Fruit fly (Drosophila melanogaster) whole organism, wandering third instar larva: ENCODE measurements around the gene jim.

Experiments used
- Abd-B ChIP-seq: fragments of >200 bp; optimal IDR thresholded peaks from 2 replicates; lab custom pipeline; 2017; ENCODE audit warnings: missing biosample characterization, missing genetic modification characterization
- CG32264 ChIP-seq: fragments of 200-800 bp; sonication (Bioruptor generic); optimal IDR thresholded peaks from 2 replicates; lab custom pipeline; 2016; ENCODE audit warnings: missing biosample characterization, missing genetic modification characterization
- CG9705 ChIP-seq: fragments of 200-800 bp; sonication (Bioruptor generic); optimal IDR thresholded peaks from 2 replicates; lab custom pipeline; 2018; ENCODE audit warnings: missing biosample characterization, mild to moderate bottlenecking, missing genetic modification characterization
- CrebA ChIP-seq: fragments of 200-800 bp; sonication (Bioruptor generic); optimal IDR thresholded peaks from 2 replicates; lab custom pipeline; 2016; ENCODE audit warnings: missing biosample characterization, mild to moderate bottlenecking, missing genetic modification characterization, borderline replicate concordance
- Dfd ChIP-seq: fragments of >200 bp; optimal IDR thresholded peaks from 2 replicates; lab custom pipeline; 2017; ENCODE audit warnings: missing biosample characterization, missing genetic modification characterization
- Dif ChIP-seq: fragments of 200-275, 200-300 bp; sonication (Bioruptor generic); optimal IDR thresholded peaks from 2 replicates; lab custom pipeline; 2018; ENCODE audit warnings: missing biosample characterization, missing genetic modification characterization; ENCODE audit not compliant: partially characterized antibody
- GATAd ChIP-seq: sonication (Bioruptor generic); optimal IDR thresholded peaks from 2 replicates; lab custom pipeline; 2016; ENCODE audit warnings: missing biosample characterization, missing genetic modification characterization
- HLH106 ChIP-seq: fragments of 200-800 bp; optimal IDR thresholded peaks from 3 replicates; lab custom pipeline; 2019; ENCODE audit warnings: missing biosample characterization, mild to moderate bottlenecking, missing genetic modification characterization, moderate library complexity
- Hnf4 ChIP-seq: fragments of 200-800 bp; sonication (Bioruptor generic); optimal IDR thresholded peaks from 2 replicates; lab custom pipeline; 2016; ENCODE audit warnings: missing biosample characterization, mild to moderate bottlenecking, missing genetic modification characterization
- Hr78 ChIP-seq: fragments of >200 bp; optimal IDR thresholded peaks from 2 replicates; lab custom pipeline; 2017; ENCODE audit warnings: missing biosample characterization, missing genetic modification characterization
- Hr83 ChIP-seq: fragments of 200-300 bp; sonication (Bioruptor generic); optimal IDR thresholded peaks from 2 replicates; lab custom pipeline; 2016; ENCODE audit warnings: missing biosample characterization, mild to moderate bottlenecking, missing genetic modification characterization, moderate library complexity; ENCODE audit not compliant: poor library complexity, severe bottlenecking
- Jra ChIP-seq: sonication (Bioruptor generic); optimal IDR thresholded peaks from 2 replicates; lab custom pipeline; 2016; ENCODE audit warnings: missing biosample characterization, missing genetic modification characterization
- Mio ChIP-seq: sonication (Bioruptor generic); optimal IDR thresholded peaks from 2 replicates; lab custom pipeline; 2016; ENCODE audit warnings: missing biosample characterization, missing genetic modification characterization
- Myc ChIP-seq: fragments of >200 bp; optimal IDR thresholded peaks from 2 replicates; lab custom pipeline; 2017
- N ChIP-seq: fragments of >200 bp; optimal IDR thresholded peaks from 2 replicates; lab custom pipeline; 2018; ENCODE audit warnings: missing biosample characterization, missing external identifiers, missing genetic modification characterization
- OdsH ChIP-seq: fragments of 200-800 bp; sonication (Bioruptor generic); optimal IDR thresholded peaks from 2 replicates; lab custom pipeline; 2016; ENCODE audit warnings: missing biosample characterization, mild to moderate bottlenecking, missing genetic modification characterization
- Rel ChIP-seq, 2 experiments: fragments of 200-800 bp; sonication (Bioruptor generic) in 1 of 2; optimal IDR thresholded peaks; 2 replicates in 1 of 2; 3 replicates in 1 of 2; lab custom pipeline; 2016 to 2019; ENCODE audit warnings: mild to moderate bottlenecking in 2 of 2, missing biosample characterization in 2 of 2, missing genetic modification characterization in 2 of 2, moderate library complexity in 1 of 2
- Sp1 ChIP-seq: fragments of 200-800 bp; sonication (Bioruptor generic); optimal IDR thresholded peaks from 3 replicates; lab custom pipeline; 2019; ENCODE audit warnings: missing biosample characterization, mild to moderate bottlenecking, missing genetic modification characterization, moderate library complexity
- Vsx2 ChIP-seq: fragments of 200-300, 225-300 bp; sonication (Bioruptor generic); optimal IDR thresholded peaks from 2 replicates; lab custom pipeline; 2018; ENCODE audit warnings: missing biosample characterization, missing genetic modification characterization; ENCODE audit not compliant: partially characterized antibody
- br ChIP-seq: fragments of 200-800 bp; sonication (Bioruptor generic); optimal IDR thresholded peaks from 2 replicates; lab custom pipeline; 2016; ENCODE audit warnings: missing biosample characterization, missing genetic modification characterization
- brk ChIP-seq: fragments of 200-800 bp; sonication (Bioruptor generic); optimal IDR thresholded peaks from 2 replicates; lab custom pipeline; 2016; ENCODE audit warnings: missing biosample characterization, mild to moderate bottlenecking, missing genetic modification characterization
- dl ChIP-seq, 2 experiments: fragments of 175-275, 200-275 bp in 1 of 2; fragments of 200-275 bp in 1 of 2; sonication (Bioruptor generic); optimal IDR thresholded peaks; lab custom pipeline; 2018; ENCODE audit warnings: mild to moderate bottlenecking in 2 of 2, missing biosample characterization in 2 of 2, missing genetic modification characterization in 2 of 2, moderate library complexity in 2 of 2; ENCODE audit not compliant: partially characterized antibody in 2 of 2, insufficient read depth in 1 of 2
- dmrt93B ChIP-seq: fragments of 200-800 bp; sonication (Bioruptor generic); optimal IDR thresholded peaks from 2 replicates; lab custom pipeline; 2018; ENCODE audit warnings: missing biosample characterization, mild to moderate bottlenecking, missing genetic modification characterization
- dsf ChIP-seq: sonication (Bioruptor generic); optimal IDR thresholded peaks from 2 replicates; lab custom pipeline; 2016; ENCODE audit warnings: missing biosample characterization, missing genetic modification characterization, borderline replicate concordance
- ey ChIP-seq: fragments of 200-800 bp; sonication (Bioruptor generic); optimal IDR thresholded peaks from 2 replicates; lab custom pipeline; 2016; ENCODE audit warnings: missing biosample characterization, missing genetic modification characterization
- foxo ChIP-seq, 2 experiments: fragments of 200-800 bp; sonication (Bioruptor generic); optimal IDR thresholded peaks; 2 replicates in 1 of 2; 3 replicates in 1 of 2; lab custom pipeline; 2016 to 2017; ENCODE audit warnings: missing biosample characterization in 2 of 2, missing genetic modification characterization in 2 of 2
- fru ChIP-seq: fragments of 200-800 bp; sonication (Bioruptor generic); optimal IDR thresholded peaks from 3 replicates; lab custom pipeline; 2016; ENCODE audit warnings: missing biosample characterization, mild to moderate bottlenecking, missing genetic modification characterization
- h ChIP-seq: fragments of 200-800 bp; sonication (Bioruptor generic); optimal IDR thresholded peaks from 3 replicates; lab custom pipeline; 2016; ENCODE audit warnings: missing biosample characterization, mild to moderate bottlenecking, missing genetic modification characterization
- jim ChIP-seq: fragments of 175-275, 200-325 bp; sonication (Bioruptor generic); optimal IDR thresholded peaks from 2 replicates; lab custom pipeline; 2016; ENCODE audit warnings: missing biosample characterization, mild to moderate bottlenecking, missing genetic modification characterization
- lola ChIP-seq: fragments of >200 bp; optimal IDR thresholded peaks from 2 replicates; lab custom pipeline; 2017; ENCODE audit warnings: missing biosample characterization, missing genetic modification characterization
- pan ChIP-seq: fragments of >200 bp; optimal IDR thresholded peaks from 2 replicates; lab custom pipeline; 2017
- psq ChIP-seq: fragments of 200-800 bp; sonication (Bioruptor generic); optimal IDR thresholded peaks from 3 replicates; lab custom pipeline; 2017; ENCODE audit warnings: missing biosample characterization, mild to moderate bottlenecking, missing genetic modification characterization, moderate library complexity
- rgr ChIP-seq: fragments of 200-800 bp; sonication (Bioruptor generic); optimal IDR thresholded peaks from 3 replicates; lab custom pipeline; 2016; ENCODE audit warnings: missing biosample characterization, mild to moderate bottlenecking, missing genetic modification characterization
- sage ChIP-seq: fragments of 200-800 bp; sonication (Bioruptor generic); optimal IDR thresholded peaks from 2 replicates; lab custom pipeline; 2016; ENCODE audit warnings: missing biosample characterization, mild to moderate bottlenecking, missing genetic modification characterization
- sv ChIP-seq: fragments of 200-800 bp; sonication (Bioruptor generic); optimal IDR thresholded peaks from 3 replicates; lab custom pipeline; 2016; ENCODE audit warnings: missing biosample characterization, missing genetic modification characterization
- tai ChIP-seq: sonication (Bioruptor generic); optimal IDR thresholded peaks from 2 replicates; lab custom pipeline; 2016; ENCODE audit warnings: missing biosample characterization, missing genetic modification characterization
- usp ChIP-seq: fragments of >200 bp; optimal IDR thresholded peaks from 2 replicates; lab custom pipeline; 2017; ENCODE audit warnings: missing biosample characterization, missing genetic modification characterization
- woc ChIP-seq: sonication (Bioruptor generic); optimal IDR thresholded peaks from 2 replicates; lab custom pipeline; 2016; ENCODE audit warnings: missing biosample characterization, mild to moderate bottlenecking, missing genetic modification characterization

Gene jim

DNA sequence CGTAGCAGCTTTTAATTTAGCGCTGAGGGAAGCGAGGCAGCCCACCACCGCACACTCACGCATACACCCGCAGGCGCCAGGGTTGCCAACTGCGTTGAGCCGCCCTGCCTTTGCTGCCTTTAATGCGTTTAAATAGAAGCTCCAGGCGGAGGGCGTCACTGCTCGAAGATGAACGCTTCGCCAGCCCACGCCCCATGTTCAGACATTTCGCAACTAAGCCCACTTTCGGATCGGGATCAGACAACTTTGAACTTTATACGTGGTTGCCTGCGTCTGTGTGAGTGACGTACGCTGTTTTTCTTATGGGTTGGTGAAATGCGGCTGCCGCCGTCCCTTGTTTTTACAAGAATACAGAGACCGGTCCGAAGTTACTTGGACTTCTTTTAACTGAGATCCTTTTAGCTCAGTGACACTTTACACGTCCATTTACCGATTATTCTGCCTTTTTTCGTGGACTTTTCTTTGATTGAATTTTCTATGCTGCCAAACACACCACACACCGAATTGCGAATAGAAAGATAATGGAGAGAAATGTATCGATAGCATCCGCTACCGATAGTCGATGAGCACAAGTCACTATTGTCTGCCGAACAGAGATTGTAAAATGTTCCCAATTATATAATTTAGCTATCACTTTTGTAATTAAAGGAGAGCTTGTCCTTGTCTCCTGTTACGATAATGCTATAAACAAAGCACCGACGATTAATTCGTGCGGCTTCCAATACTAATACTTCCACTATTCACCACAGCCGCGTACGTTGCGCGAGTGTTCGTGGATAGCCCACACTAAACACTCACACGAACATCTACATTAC is 36.2 kb upstream of the jim start:
- TF ChIP-seq sage (GFP tag; lab: Kevin White, UChicago) (no peak), Sp1 (GFP tag; lab: Kevin White, UChicago) (peak; percentile 2), N (GFP tag; lab: Kevin White, UChicago) (peak; percentile 37), Hr78 (GFP tag; lab: Kevin White, UChicago) (no peak), h (GFP tag; lab: Kevin White, UChicago) (peak; percentile 33), dmrt93B (GFP tag; lab: Kevin White, UChicago) (no peak), Jra (GFP tag; lab: Kevin White, UChicago) (no peak), psq (GFP tag; lab: Kevin White, UChicago) (peak; percentile 74), brk (peak; percentile 49), br (GFP tag; lab: Kevin White, UChicago) (peak; percentile 9), Myc (lab: Kevin White, UChicago) (peak; percentile 60), Hnf4 (peak; percentile 42), HLH106 (tag; lab: Kevin White, UChicago) (peak; percentile 3), foxo (GFP tag; optimal IDR thresholded peaks at IDR 0.05; lab: Kevin White, UChicago) (peak in 1 of 2 experiments; percentile 26)

DNA sequence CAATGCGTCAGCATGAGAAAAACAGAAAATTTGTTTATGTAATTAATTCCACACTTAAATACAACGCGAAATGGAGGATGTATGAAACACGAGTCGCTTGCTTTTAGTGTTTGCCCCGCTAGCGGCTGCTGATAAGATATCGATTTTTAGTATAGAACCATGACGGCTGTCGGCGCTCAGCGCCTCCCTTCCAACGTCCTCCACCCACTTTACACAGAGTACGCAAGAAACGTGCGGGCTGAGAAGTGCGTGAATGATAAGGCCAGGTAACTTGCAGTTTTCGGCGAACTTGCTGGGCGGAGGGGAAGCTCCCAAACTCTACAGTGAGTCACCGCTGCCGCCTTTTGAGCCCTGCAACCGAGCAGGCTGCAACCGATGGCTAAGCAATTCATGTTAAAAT is 35.4 kb upstream of the jim start:
- no peak for TF ChIP-seq dmrt93B (GFP tag; lab: Kevin White, UChicago)
- TF ChIP-seq Mio (GFP tag; lab: Kevin White, UChicago) = no peak
- no peak for TF ChIP-seq tai (GFP tag; lab: Kevin White, UChicago)
- TF ChIP-seq Rel (GFP tag; optimal IDR thresholded peaks at IDR 0.05; lab: Kevin White, UChicago) = no peak
- TF ChIP-seq Rel (tag; optimal IDR thresholded peaks at IDR 0.05; lab: Kevin White, UChicago) = peak; percentile 4
- peak; percentile 11 for TF ChIP-seq Jra (GFP tag; lab: Kevin White, UChicago)

DNA sequence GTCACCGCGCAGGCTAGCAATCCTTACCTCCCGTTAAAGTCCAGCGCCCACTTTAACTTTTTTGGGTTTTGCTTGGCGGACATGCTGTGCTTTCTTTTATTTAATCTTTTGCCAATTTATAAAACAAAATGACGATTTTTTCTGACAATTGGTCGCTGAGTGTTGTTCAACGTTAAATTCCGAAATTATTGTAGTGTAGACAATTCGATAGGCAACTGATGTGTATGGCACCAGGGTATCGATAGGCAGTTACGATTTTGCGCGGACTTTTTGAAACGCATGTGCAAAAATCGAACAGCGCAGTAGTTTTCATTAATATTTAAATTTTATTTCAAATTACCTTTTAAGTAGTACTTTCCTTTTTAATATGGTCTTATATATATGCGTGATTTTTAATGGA is 33.1 kb upstream of the jim start, which contains the start of gene EMC4:
EMC4 (minus strand) TSS at position 174 of the 400 bp plus-strand sequence.
- TF ChIP-seq Mio (GFP tag; lab: Kevin White, UChicago) (no peak), CG32264 (GFP tag; lab: Kevin White, UChicago) (peak; percentile 43), Myc (lab: Kevin White, UChicago) (no peak), Hr78 (GFP tag; lab: Kevin White, UChicago) (no peak), CG9705 (no peak), Hnf4 (peak; percentile 89), Rel (GFP tag; optimal IDR thresholded peaks at IDR 0.05; lab: Kevin White, UChicago) (no peak), Rel (tag; optimal IDR thresholded peaks at IDR 0.05; lab: Kevin White, UChicago) (peak; percentile 34), h (GFP tag; lab: Kevin White, UChicago) (peak; percentile 76), Dif (GFP tag; lab: Kevin White, UChicago) (no peak), GATAd (no peak), N (GFP tag; lab: Kevin White, UChicago) (no peak), brk (peak; percentile 75), sage (GFP tag; lab: Kevin White, UChicago) (peak; percentile 66), OdsH (peak; percentile 59), dl (GFP tag; optimal IDR thresholded peaks at IDR 0.05; lab: Kevin White, UChicago; ENCODE audit: insufficient read depth in 1 of 2, partially characterized antibody in 2 of 2) (no peak), foxo (GFP tag; optimal IDR thresholded peaks at IDR 0.05; lab: Kevin White, UChicago) (peak in 1 of 2 experiments; percentile 70), jim (GFP tag; lab: Kevin White, UChicago) (no peak), usp (GFP tag; lab: Kevin White, UChicago) (no peak), sv (GFP tag; lab: Kevin White, UChicago) (peak; percentile 27), woc (peak; percentile 34), Jra (GFP tag; lab: Kevin White, UChicago) (peak; percentile 65), dmrt93B (GFP tag; lab: Kevin White, UChicago) (no peak), fru (GFP tag; lab: Kevin White, UChicago) (peak; percentile 65), Vsx2 (GFP tag; lab: Kevin White, UChicago) (no peak), CrebA (GFP tag; lab: Kevin White, UChicago) (no peak), dsf (GFP tag; lab: Kevin White, UChicago) (peak; percentile 53), psq (GFP tag; lab: Kevin White, UChicago) (peak; percentile 48), br (GFP tag; lab: Kevin White, UChicago) (peak; percentile 53), pan (lab: Kevin White, UChicago) (no peak), Hr83 (GFP tag; lab: Kevin White, UChicago) (peak; percentile 88), Dfd (GFP tag; lab: Kevin White, UChicago) (no peak), rgr (peak; percentile 79), HLH106 (tag; lab: Kevin White, UChicago) (peak; percentile 28), Sp1 (GFP tag; lab: Kevin White, UChicago) (peak; percentile 45), lola (GFP tag; lab: Kevin White, UChicago) (no peak), ey (peak; percentile 58), tai (GFP tag; lab: Kevin White, UChicago) (no peak), Abd-B (no peak)
